Worm (Caenorhabditis elegans): ENCODE results near the gene gly-20.
"Not testable (repeated sequence)": the region's sequence is repeated elsewhere in the genome, so short reads cannot be mapped to it uniquely, and the experiment has no call there.

Gene gly-20

ce11 chrV:11281414-11282209 is 760 bp upstream of the gly-20 start:
- no peak for TF ChIP-seq dpff-1 (tag; optimal IDR thresholded peaks at IDR 0.05)
- TF ChIP-seq ceh-91 (GFP tag; IDR thresholded peaks at IDR 0.05) = no peak
- no peak for TF ChIP-seq bed-1 (GFP tag; IDR thresholded peaks at IDR 0.05)

- not testable (repeated sequence) for TF ChIP-seq die-1 (tag; optimal IDR thresholded peaks at IDR 0.05); lag-1 (GFP tag; IDR thresholded peaks at IDR 0.05); D2030.7 (GFP tag; IDR thresholded peaks at IDR 0.05)
Observed at ce11 chrV:11286114-11286513, 3.7 kb downstream of the gly-20 start, which contains the start of gene C03E10.3. C03E10.3 (plus strand) TSS chrV:11286414.

- TF ChIP-seq egl-44 (GFP tag; IDR thresholded peaks at IDR 0.05) (no peak), Y67H2A.10 (GFP tag; conservative IDR thresholded peaks at IDR 0.05) (no peak), F33H1.4 (GFP tag; IDR thresholded peaks at IDR 0.05) (no peak), D2030.7 (GFP tag; IDR thresholded peaks at IDR 0.05) (no peak), F57A8.1 (GFP tag; optimal IDR thresholded peaks at IDR 0.05) (no peak), sdz-38 (tag; optimal IDR thresholded peaks at IDR 0.05) (no peak)
Observed at ce11 chrV:11290888-11291287, 8.5 kb downstream of the gly-20 start, which contains the start of gene C03E10.1. C03E10.1 (plus strand) TSS chrV:11291188.

ce11 chrV:11292682-11293081 is 10.3 kb downstream of the gly-20 start:
- TF ChIP-seq madf-3 (GFP tag; IDR thresholded peaks at IDR 0.05) = no peak
- no peak for TF ChIP-seq lin-54 (GFP tag; optimal IDR thresholded peaks at IDR 0.05)
- peak; percentile 24 for TF ChIP-seq snpc-1.1 (tag; optimal IDR thresholded peaks at IDR 0.05; ENCODE audit: insufficient read depth)
- no peak for TF ChIP-seq hlh-12 (tag; optimal IDR thresholded peaks at IDR 0.05)
- TF ChIP-seq snpc-4 (GFP tag; optimal IDR thresholded peaks at IDR 0.05) = peak; percentile 3
- TF ChIP-seq snpc-4 (tag; optimal IDR thresholded peaks at IDR 0.05) = peak in 2 of 4 experiments; percentile 68 to 86
- no peak for TF ChIP-seq ztf-6 (GFP tag; IDR thresholded peaks at IDR 0.05)
- no peak for TF ChIP-seq ceh-40 (GFP tag; IDR thresholded peaks at IDR 0.05)
- no peak for TF ChIP-seq ceh-27 (GFP tag; optimal IDR thresholded peaks at IDR 0.05)

- TF ChIP-seq him-1 (tag; optimal IDR thresholded peaks at IDR 0.05) (no peak), egl-44 (GFP tag; IDR thresholded peaks at IDR 0.05) (no peak), F37B4.10 (GFP tag; IDR thresholded peaks at IDR 0.05) (no peak), ceh-27 (GFP tag; optimal IDR thresholded peaks at IDR 0.05) (no peak), F57A8.1 (GFP tag; optimal IDR thresholded peaks at IDR 0.05) (no peak), akir-1 (GFP tag; optimal IDR thresholded peaks at IDR 0.05) (no peak), nfya-2 (GFP tag; IDR thresholded peaks at IDR 0.05) (no peak), attf-6 (GFP tag; IDR thresholded peaks at IDR 0.05) (no peak), madf-3 (GFP tag; IDR thresholded peaks at IDR 0.05) (no peak), hlh-12 (tag; optimal IDR thresholded peaks at IDR 0.05) (no peak), pbrm-1 (GFP tag; IDR thresholded peaks at IDR 0.05) (no peak), nhr-27 (tag; optimal IDR thresholded peaks at IDR 0.05) (no peak), nfyb-1 (GFP tag; IDR thresholded peaks at IDR 0.05) (no peak), F23B12.7 (tag; optimal IDR thresholded peaks at IDR 0.05; ENCODE audit: insufficient read depth) (no peak), attf-5 (GFP tag; optimal IDR thresholded peaks at IDR 0.05) (no peak)
Observed at ce11 chrV:11294393-11294792, 12.0 kb downstream of the gly-20 start, which contains the start of gene T03F7.6. T03F7.6 (plus strand) TSS chrV:11294693.
